Worm (Caenorhabditis elegans) whole organism, L1 larva: ENCODE results near the gene vha-2.

Experiments
- C34B4.2 ChIP-seq: sonication (generic microtip); optimal IDR thresholded peaks from 2 replicates; lab custom pipeline; 2017; ENCODE audit warnings: mild to moderate bottlenecking, missing genetic modification characterization, missing compliant biosample characterization
- Y116A8C.19 ChIP-seq: sonication (generic microtip); optimal IDR thresholded peaks from 2 replicates; lab custom pipeline; 2016; ENCODE audit warnings: missing compliant biosample characterization, missing genetic modification characterization, borderline replicate concordance
- alr-1 ChIP-seq: fragments of 200-800 bp; sonication (Bioruptor generic); optimal IDR thresholded peaks from 2 replicates; lab custom pipeline; 2018; ENCODE audit warnings: borderline replicate concordance, mild to moderate bottlenecking, missing genetic modification characterization, missing compliant biosample characterization
- ama-1 ChIP-seq: fragments of 150-350 bp; optimal IDR thresholded peaks from 2 replicates; lab custom pipeline; 2014
- blmp-1 ChIP-seq: fragments of 150-350 bp; optimal IDR thresholded peaks from 2 replicates; lab custom pipeline; 2014; ENCODE audit warnings: missing biosample characterization, missing genetic modification characterization
- ceh-82 ChIP-seq, 3 experiments: fragments of 150-350 bp in 1 of 3; sonication (generic microtip) in 2 of 3; optimal IDR thresholded peaks; 2 replicates each; lab custom pipeline; 2014 to 2017; ENCODE audit warnings: missing biosample characterization in 3 of 3, missing genetic modification characterization in 3 of 3
- ceh-88 ChIP-seq: fragments of 200-800 bp; sonication (Bioruptor generic); IDR thresholded peaks from 2 replicates; pipeline ENCODE4 v1.3.6; 2022; ENCODE audit warnings: missing genetic modification characterization, missing compliant biosample characterization
- ceh-90 ChIP-seq: sonication (generic microtip); optimal IDR thresholded peaks from 2 replicates; lab custom pipeline; 2016; ENCODE audit warnings: missing genetic modification characterization, missing compliant biosample characterization
- ces-1 ChIP-seq: fragments of 150-350 bp; optimal IDR thresholded peaks from 2 replicates; lab custom pipeline; 2014; ENCODE audit warnings: missing biosample characterization, missing genetic modification reagents, missing genetic modification characterization
- dpl-1 ChIP-seq, 3 experiments: fragments of 150-350 bp in 2 of 3; sonication (generic microtip) in 1 of 3; optimal IDR thresholded peaks; 2 replicates each; lab custom pipeline; 2014 to 2017; ENCODE audit warnings: missing biosample characterization in 3 of 3, missing genetic modification characterization in 3 of 3, missing genetic modification reagents in 3 of 3
- efl-1 ChIP-seq, 4 experiments: fragments of 150-350 bp; optimal IDR thresholded peaks in 3 of 4; peaks in 1 of 4; 1 replicate in 1 of 4; 2 replicates in 3 of 4; lab custom pipeline; 2014; ENCODE audit warnings: missing biosample characterization in 2 of 4, missing genetic modification characterization in 2 of 4, missing genetic modification reagents in 2 of 4
- efl-3 ChIP-seq: fragments of 200-800 bp; sonication (Bioruptor generic); optimal IDR thresholded peaks from 2 replicates; lab custom pipeline; 2018; ENCODE audit warnings: mild to moderate bottlenecking, missing genetic modification characterization, missing compliant biosample characterization
- egl-13 ChIP-seq: sonication (generic microtip); optimal IDR thresholded peaks from 2 replicates; lab custom pipeline; 2016; ENCODE audit warnings: missing genotype, missing genetic modification reagents, missing genetic modification characterization, missing compliant biosample characterization
- elt-3 ChIP-seq, 6 experiments: fragments of 150-350 bp in 1 of 6; sonication (generic microtip); optimal IDR thresholded peaks; 2 replicates each; lab custom pipeline; 2017 to 2018; ENCODE audit warnings: missing biosample characterization in 6 of 6, missing genetic modification characterization in 6 of 6, inconsistent platforms in 1 of 6
- ets-5 ChIP-seq: fragments of 200-800 bp; sonication (Bioruptor generic); IDR thresholded peaks from 2 replicates; pipeline ENCODE4 v1.3.6; 2022; ENCODE audit warnings: missing genetic modification characterization, missing compliant biosample characterization
- fkh-10 ChIP-seq: sonication (generic microtip); optimal IDR thresholded peaks from 2 replicates; lab custom pipeline; 2017; ENCODE audit warnings: missing biosample characterization, missing genetic modification reagents, missing genetic modification characterization
- fkh-4 ChIP-seq: sonication (generic microtip); optimal IDR thresholded peaks from 2 replicates; lab custom pipeline; 2016; ENCODE audit warnings: missing compliant biosample characterization, missing genetic modification characterization, borderline replicate concordance
- grh-1 ChIP-seq: fragments of 200-800 bp; sonication (Bioruptor generic); IDR thresholded peaks from 2 replicates; pipeline ENCODE4 v1.3.6; 2022; ENCODE audit warnings: missing genetic modification reagents, missing genetic modification characterization, missing compliant biosample characterization
- hlh-17 ChIP-seq: fragments of 200-800 bp; sonication (Bioruptor generic); optimal IDR thresholded peaks from 2 replicates; lab custom pipeline; 2018; ENCODE audit warnings: missing genetic modification characterization, mild to moderate bottlenecking, missing compliant biosample characterization, moderate library complexity, borderline replicate concordance
- irx-1 ChIP-seq: sonication (generic microtip); optimal IDR thresholded peaks from 2 replicates; lab custom pipeline; 2016; ENCODE audit warnings: missing genetic modification characterization, missing compliant biosample characterization
- jun-1 ChIP-seq: fragments of 150-350 bp; optimal IDR thresholded peaks from 2 replicates; lab custom pipeline; 2014; ENCODE audit warnings: missing biosample characterization, missing genetic modification reagents, missing genetic modification characterization
- lin-14 ChIP-seq: fragments of 200-800 bp; sonication (Bioruptor generic); optimal IDR thresholded peaks from 2 replicates; lab custom pipeline; 2018; ENCODE audit warnings: mild to moderate bottlenecking, missing genetic modification characterization, moderate library complexity, missing compliant biosample characterization
- lin-15B ChIP-seq: fragments of 150-350 bp; sonication (generic microtip); optimal IDR thresholded peaks from 3 replicates; lab custom pipeline; 2014; ENCODE audit warnings: missing biosample characterization, missing genetic modification characterization
- lin-35 ChIP-seq, 2 experiments: fragments of 150-350 bp; optimal IDR thresholded peaks; 2 replicates each; lab custom pipeline; 2014; ENCODE audit warnings: missing biosample characterization in 2 of 2, missing genetic modification characterization in 2 of 2, missing genetic modification reagents in 2 of 2
- lin-39 ChIP-seq: fragments of 150-350 bp; optimal IDR thresholded peaks from 2 replicates; lab custom pipeline; 2014; ENCODE audit warnings: missing biosample characterization, missing genetic modification reagents, missing genetic modification characterization
- lsy-2 ChIP-seq, 2 experiments: fragments of 150-350 bp; optimal IDR thresholded peaks; 2 replicates each; lab custom pipeline; 2014; ENCODE audit warnings: missing biosample characterization in 2 of 2, missing genetic modification characterization in 2 of 2
- mab-9 ChIP-seq: fragments of 200-800 bp; sonication (Bioruptor generic); IDR thresholded peaks from 2 replicates; pipeline ENCODE4 v1.3.6; 2022; ENCODE audit warnings: missing genetic modification reagents, missing genetic modification characterization, missing compliant biosample characterization
- mep-1 ChIP-seq: fragments of 150-350 bp; optimal IDR thresholded peaks from 2 replicates; lab custom pipeline; 2014; ENCODE audit warnings: missing biosample characterization, missing genetic modification characterization
- nhr-11 ChIP-seq: fragments of 150-350 bp; optimal IDR thresholded peaks from 2 replicates; lab custom pipeline; 2014; ENCODE audit warnings: missing biosample characterization, missing genetic modification characterization
- nhr-19 ChIP-seq: fragments of 200-800 bp; sonication (Bioruptor generic); conservative IDR thresholded peaks from 2 replicates; pipeline ENCODE4 v1.3.6; 2022; ENCODE audit warnings: missing genetic modification characterization, missing compliant biosample characterization
- nhr-20 ChIP-seq: sonication (generic microtip); optimal IDR thresholded peaks from 2 replicates; lab custom pipeline; 2016; ENCODE audit warnings: mild to moderate bottlenecking, missing genetic modification characterization, missing compliant biosample characterization
- nhr-28 ChIP-seq: fragments of 150-350 bp; optimal IDR thresholded peaks from 2 replicates; lab custom pipeline; 2014; ENCODE audit warnings: missing biosample characterization, missing genetic modification characterization
- nhr-71 ChIP-seq: sonication (generic microtip); optimal IDR thresholded peaks from 2 replicates; lab custom pipeline; 2016; ENCODE audit warnings: mild to moderate bottlenecking, missing genetic modification characterization, moderate library complexity, missing compliant biosample characterization
- nhr-76 ChIP-seq: sonication (generic microtip); optimal IDR thresholded peaks from 2 replicates; lab custom pipeline; 2017; ENCODE audit warnings: missing biosample characterization, missing genetic modification characterization
- nhr-85 ChIP-seq: sonication (generic microtip); peaks from one replicate; lab custom pipeline; 2016; ENCODE audit warnings: missing genetic modification characterization, inconsistent platforms, missing compliant biosample characterization
- nhr-90 ChIP-seq: sonication (generic microtip); optimal IDR thresholded peaks from 2 replicates; lab custom pipeline; 2016; ENCODE audit warnings: mild to moderate bottlenecking, missing genetic modification characterization, missing compliant biosample characterization; ENCODE audit not compliant: poor library complexity
- pax-3 ChIP-seq: fragments of 200-800 bp; sonication (Bioruptor generic); optimal IDR thresholded peaks from 2 replicates; lab custom pipeline; 2018; ENCODE audit warnings: mild to moderate bottlenecking, missing genetic modification characterization, moderate library complexity, missing compliant biosample characterization
- rnt-1 ChIP-seq: sonication (generic microtip); optimal IDR thresholded peaks from 2 replicates; lab custom pipeline; 2016; ENCODE audit warnings: mild to moderate bottlenecking, missing genetic modification characterization, moderate library complexity, missing compliant biosample characterization
- skn-1 ChIP-seq: fragments of 150-350 bp; optimal IDR thresholded peaks from 2 replicates; lab custom pipeline; 2014; ENCODE audit warnings: missing biosample characterization, missing genetic modification characterization
- snu-23 ChIP-seq: sonication (generic microtip); optimal IDR thresholded peaks from 2 replicates; lab custom pipeline; 2016; ENCODE audit warnings: missing genetic modification characterization, missing compliant biosample characterization
- sox-4 ChIP-seq: sonication (generic microtip); optimal IDR thresholded peaks from 2 replicates; lab custom pipeline; 2016; ENCODE audit warnings: missing genetic modification characterization, missing compliant biosample characterization
- sptf-1 ChIP-seq: fragments of 150-350 bp; optimal IDR thresholded peaks from 2 replicates; lab custom pipeline; 2014; ENCODE audit warnings: missing biosample characterization, missing genetic modification characterization
- swsn-7 ChIP-seq: sonication (generic microtip); optimal IDR thresholded peaks from 2 replicates; lab custom pipeline; 2016; ENCODE audit warnings: missing genetic modification characterization, missing compliant biosample characterization
- tbx-2 ChIP-seq: sonication (generic microtip); optimal IDR thresholded peaks from 2 replicates; lab custom pipeline; 2016; ENCODE audit warnings: missing genetic modification characterization, missing compliant biosample characterization
- unc-62 ChIP-seq: fragments of 150-350 bp; optimal IDR thresholded peaks from 2 replicates; lab custom pipeline; 2014; ENCODE audit warnings: missing biosample characterization, missing genetic modification reagents, missing genetic modification characterization
- unc-86 ChIP-seq: sonication (generic microtip); optimal IDR thresholded peaks from 2 replicates; lab custom pipeline; 2016; ENCODE audit warnings: missing genetic modification characterization, missing compliant biosample characterization
- unc-98 ChIP-seq: fragments of 200-800 bp; sonication (Bioruptor generic); IDR thresholded peaks from 2 replicates; pipeline ENCODE4 v1.3.6; 2022; ENCODE audit warnings: missing genetic modification characterization, missing compliant biosample characterization
- ztf-11 ChIP-seq, 2 experiments: sonication (generic microtip); optimal IDR thresholded peaks; 2 replicates each; lab custom pipeline; 2016 to 2017; ENCODE audit warnings: missing genetic modification characterization in 2 of 2, missing biosample characterization in 1 of 2, missing compliant biosample characterization in 1 of 2
- ztf-4 ChIP-seq: fragments of 150-350 bp; optimal IDR thresholded peaks from 2 replicates; lab custom pipeline; 2014; ENCODE audit warnings: missing biosample characterization, missing genetic modification characterization

The vha-2 gene

DNA sequence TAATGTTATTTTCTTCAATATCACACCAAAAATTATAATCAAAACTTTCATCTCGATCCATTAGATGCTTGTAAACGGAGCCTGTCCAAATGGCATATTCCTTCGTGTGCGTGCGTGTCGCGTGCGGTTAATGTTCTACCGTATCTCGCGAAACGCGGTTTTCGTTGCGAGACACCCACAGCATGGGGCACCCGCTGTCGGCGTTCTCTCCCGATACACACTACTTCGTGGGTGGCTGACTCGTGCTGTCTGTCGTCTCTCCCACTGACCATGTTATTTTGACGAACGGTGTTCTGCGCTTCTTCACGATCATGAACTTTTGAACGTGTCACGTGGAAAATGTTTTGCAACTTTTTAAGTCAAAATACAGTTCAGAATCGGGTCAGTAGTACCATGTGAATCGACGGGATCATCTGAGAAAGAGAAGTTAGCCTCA is 16.5 kb upstream of the vha-2 start (continued):
- TF ChIP-seq ceh-82 (tag; optimal IDR thresholded peaks at IDR 0.05; lab: Kevin White, UChicago): peak; percentile 90 to 98 (median 97)
- peak; percentile 70 for TF ChIP-seq fkh-4 (tag; lab: Kevin White, UChicago)
- TF ChIP-seq nhr-11 (tag; lab: Kevin White, UChicago): peak; percentile 89
- peak; percentile 92 to 96 for TF ChIP-seq efl-1 (optimal IDR thresholded peaks at IDR 0.05; lab: Kevin White, UChicago)
- TF ChIP-seq efl-1 (GFP tag; optimal IDR thresholded peaks at IDR 0.05 in 1 of 2; lab: Kevin White, UChicago): peak; percentile 81 to 99
- no peak for TF ChIP-seq nhr-28 (tag; lab: Kevin White, UChicago)
- peak; percentile 96 for TF ChIP-seq irx-1 (tag; lab: Kevin White, UChicago)
- TF ChIP-seq unc-98 (GFP tag; lab: Robert Waterston, UW): peak; percentile 60; the same call in 1 of the 2 replicates
- peak; percentile 43 for TF ChIP-seq C34B4.2 (tag; lab: Kevin White, UChicago)
- peak; percentile 99 for TF ChIP-seq ztf-4 (tag; lab: Kevin White, UChicago)
- peak; percentile 99 for TF ChIP-seq tbx-2 (tag; lab: Kevin White, UChicago)
- TF ChIP-seq egl-13: peak; percentile 97
- TF ChIP-seq grh-1 (GFP tag; lab: Robert Waterston, UW): peak; percentile 98
- TF ChIP-seq alr-1 (tag; lab: Kevin White, UChicago): no peak
- TF ChIP-seq swsn-7 (tag; lab: Kevin White, UChicago): peak; percentile 99
- TF ChIP-seq lin-14 (GFP tag; lab: Kevin White, UChicago): peak; percentile 100
- peak; percentile 94 for TF ChIP-seq fkh-10 (GFP tag; lab: Kevin White, UChicago)
- peak; percentile 99 for TF ChIP-seq unc-86
- no peak for TF ChIP-seq hlh-17
- no peak for TF ChIP-seq blmp-1
- peak; percentile 98 for TF ChIP-seq mep-1 (tag; lab: Kevin White, UChicago)
- peak; percentile 95 for TF ChIP-seq skn-1 (tag; lab: Kevin White, UChicago)
- peak; percentile 36 to 97 for TF ChIP-seq ztf-11 (tag; optimal IDR thresholded peaks at IDR 0.05; lab: Kevin White, UChicago)
- no peak for TF ChIP-seq nhr-76 (tag; lab: Kevin White, UChicago)
- peak; percentile 98 for TF ChIP-seq pax-3
- peak; percentile 87 for TF ChIP-seq efl-3
- TF ChIP-seq ets-5: no peak
- TF ChIP-seq nhr-85 (tag; lab: Kevin White, UChicago): peak; percentile 99
- TF ChIP-seq ces-1 (GFP tag; lab: Kevin White, UChicago): no peak
- peak; percentile 100 for TF ChIP-seq lsy-2 (tag; optimal IDR thresholded peaks at IDR 0.05; lab: Kevin White, UChicago)
- TF ChIP-seq lin-39 (tag; lab: Kevin White, UChicago): peak; percentile 84
- peak; percentile 99 for TF ChIP-seq snu-23 (GFP tag; lab: Kevin White, UChicago)

DNA sequence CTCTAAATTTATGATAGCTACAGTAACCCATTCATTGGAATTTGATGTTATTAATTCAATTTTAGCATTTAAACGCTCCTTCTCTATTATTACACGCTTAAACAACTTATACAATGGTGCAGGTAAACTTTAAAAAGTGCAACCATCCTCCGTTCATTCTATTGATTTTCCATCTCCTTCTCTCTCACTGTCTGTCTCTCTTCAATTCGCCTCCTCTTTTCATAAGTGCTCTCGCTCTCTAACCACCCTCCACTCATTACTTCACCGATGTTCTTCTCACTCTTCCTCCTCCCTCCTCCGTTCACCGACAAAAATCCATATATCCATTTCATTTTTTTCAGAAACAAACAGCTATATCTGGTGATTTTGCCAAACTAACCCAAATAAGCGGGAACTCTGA is 15.8 kb upstream of the vha-2 start, which contains the start of gene cbp-1:
Gene cbp-1, plus strand, starts transcription at position 335 of the 400 bp plus-strand sequence.
- TF ChIP-seq nhr-20 (tag; lab: Kevin White, UChicago) (peak; percentile 36), elt-3 (tag; optimal IDR thresholded peaks at IDR 0.05; lab: Kevin White, UChicago) (peak in 1 of 6 experiments; percentile 15), sptf-1 (no peak), unc-62 (GFP tag; lab: Kevin White, UChicago) (no peak), tbx-2 (tag; lab: Kevin White, UChicago) (peak; percentile 32), lin-39 (tag; lab: Kevin White, UChicago) (peak; percentile 13), sox-4 (tag; lab: Kevin White, UChicago) (no peak), snu-23 (GFP tag; lab: Kevin White, UChicago) (peak; percentile 68), ceh-88 (GFP tag; lab: Robert Waterston, UW) (no peak; the same call in 1 of the 2 replicates), nhr-90 (tag; lab: Kevin White, UChicago) (peak; percentile 38), ceh-90 (no peak), lin-14 (GFP tag; lab: Kevin White, UChicago) (peak; percentile 89), C34B4.2 (tag; lab: Kevin White, UChicago) (no peak), lin-35 (GFP tag; optimal IDR thresholded peaks at IDR 0.05; lab: Kevin White, UChicago) (peak; percentile 14 to 26), ama-1 (peak; percentile 72), nhr-19 (GFP tag; lab: Robert Waterston, UW) (peak; percentile 49), ztf-11 (tag; optimal IDR thresholded peaks at IDR 0.05; lab: Kevin White, UChicago) (peak in 1 of 2 experiments; percentile 47), unc-98 (GFP tag; lab: Robert Waterston, UW) (no peak), mab-9 (GFP tag; lab: Robert Waterston, UW) (no peak), efl-1 (optimal IDR thresholded peaks at IDR 0.05; lab: Kevin White, UChicago) (peak; percentile 69 to 75), efl-1 (GFP tag; optimal IDR thresholded peaks at IDR 0.05 in 1 of 2; lab: Kevin White, UChicago) (peak; percentile 16 to 90), ceh-82 (tag; optimal IDR thresholded peaks at IDR 0.05; lab: Kevin White, UChicago) (peak; percentile 3 to 54 (median 4)), lin-15B (tag; lab: Kevin White, UChicago) (no peak), Y116A8C.19 (tag; lab: Kevin White, UChicago) (no peak), nhr-71 (tag; lab: Kevin White, UChicago) (peak; percentile 63), rnt-1 (tag; lab: Kevin White, UChicago) (peak; percentile 80), swsn-7 (tag; lab: Kevin White, UChicago) (peak; percentile 64), dpl-1 (GFP tag; optimal IDR thresholded peaks at IDR 0.05; lab: Kevin White, UChicago) (peak in 2 of 3 experiments; percentile 37 to 46), jun-1 (tag; lab: Kevin White, UChicago) (peak; percentile 12)
